2 fruit fly cellular contexts compared by ENCODE assay signal in genomic region chr3R:29055710-29056109, dm6.
TF ChIP-seq lines count a peak whose summit lies in the region.

Gene Sirt7 (plus strand): TSS chr3R:29055927.

TF ChIP-seq in whole organism, embryonic, 481 proteins besides CTCF, POLR2A, EP300 and RAD21 (continued from another document and continues in another):
- no peak for TF ChIP-seq CG3838 (GFP tag; optimal IDR thresholded peaks at IDR 0.05; lab: Kevin White, UChicago)
- TF ChIP-seq CG1792 (GFP tag; optimal IDR thresholded peaks at IDR 0.05; lab: Kevin White, UChicago), result no peak
- no peak for TF ChIP-seq CG10979 (tag; optimal IDR thresholded peaks at IDR 0.05; lab: Kevin White, UChicago)
- TF ChIP-seq maf-S (GFP tag; optimal IDR thresholded peaks at IDR 0.05; lab: Kevin White, UChicago), result no peak
- TF ChIP-seq CG8478 (optimal IDR thresholded peaks at IDR 0.05; lab: Kevin White, UChicago), result no peak
- peak; percentile 30 for TF ChIP-seq trem (tag; optimal IDR thresholded peaks at IDR 0.05; lab: Kevin White, UChicago)
- peak; percentile 30 for TF ChIP-seq Myb (GFP tag; optimal IDR thresholded peaks at IDR 0.05; lab: Kevin White, UChicago)
- TF ChIP-seq nom (GFP tag; optimal IDR thresholded peaks at IDR 0.05; lab: Kevin White, UChicago), result peak; percentile 72
- peak; percentile 91 for TF ChIP-seq vnd (GFP tag; IDR thresholded peaks at IDR 0.05; lab: Robert Waterston, UW; ENCODE audit: partially characterized antibody)
- peak; percentile 35 for TF ChIP-seq Dp (GFP tag; optimal IDR thresholded peaks at IDR 0.05; lab: Kevin White, UChicago)
- TF ChIP-seq nmo (GFP tag; optimal IDR thresholded peaks at IDR 0.05; lab: Kevin White, UChicago), result peak; percentile 29
- peak; percentile 95 for TF ChIP-seq Doc3 (GFP tag; IDR thresholded peaks at IDR 0.05; lab: Robert Waterston, UW; ENCODE audit: partially characterized antibody)
- no peak for TF ChIP-seq CG3726 (GFP tag; IDR thresholded peaks at IDR 0.05; lab: Robert Waterston, UW)
- TF ChIP-seq Dll (GFP tag; IDR thresholded peaks at IDR 0.05; lab: Robert Waterston, UW; ENCODE audit: partially characterized antibody), result peak; percentile 96
- TF ChIP-seq CG14441 (GFP tag; IDR thresholded peaks at IDR 0.05; lab: Robert Waterston, UW), result no peak
- TF ChIP-seq chinmo (GFP tag; IDR thresholded peaks at IDR 0.05; lab: Robert Waterston, UW; ENCODE audit: partially characterized antibody), result peak; percentile 92; the same call in 3 of the 4 replicates
- no peak for TF ChIP-seq gt (GFP tag; IDR thresholded peaks at IDR 0.05; lab: Robert Waterston, UW)
- TF ChIP-seq kni (GFP tag; optimal IDR thresholded peaks at IDR 0.05; lab: Kevin White, UChicago), result no peak
- TF ChIP-seq CG14860 (GFP tag; IDR thresholded peaks at IDR 0.05; lab: Robert Waterston, UW; ENCODE audit: partially characterized antibody), result peak; percentile 94
- TF ChIP-seq E2f2 (GFP tag; IDR thresholded peaks at IDR 0.05; lab: Robert Waterston, UW), result peak; percentile 30; the same call in 1 of the 2 replicates
- TF ChIP-seq CG15514 (GFP tag; optimal IDR thresholded peaks at IDR 0.05; lab: Kevin White, UChicago), result peak; percentile 21
- TF ChIP-seq CG10321 (GFP tag; IDR thresholded peaks at IDR 0.05; lab: Robert Waterston, UW), result no peak
- TF ChIP-seq HLHmδ (GFP tag; optimal IDR thresholded peaks at IDR 0.05; lab: Kevin White, UChicago), result no peak
- peak; percentile 92 for TF ChIP-seq Opbp (GFP tag; IDR thresholded peaks at IDR 0.05; lab: Robert Waterston, UW; ENCODE audit: partially characterized antibody)
- no peak for TF ChIP-seq CG15479 (GFP tag; optimal IDR thresholded peaks at IDR 0.05; lab: Kevin White, UChicago)
- no peak for TF ChIP-seq CG13296 (GFP tag; optimal IDR thresholded peaks at IDR 0.05; lab: Kevin White, UChicago)
- TF ChIP-seq CG34422 (GFP tag; IDR thresholded peaks at IDR 0.05; lab: Robert Waterston, UW), result peak; percentile 64; the same call in 1 of the 3 replicates
- TF ChIP-seq grn (GFP tag; optimal IDR thresholded peaks at IDR 0.05; lab: Kevin White, UChicago), result no peak
- peak; percentile 88 for TF ChIP-seq CG42726 (GFP tag; IDR thresholded peaks at IDR 0.05; lab: Robert Waterston, UW; ENCODE audit: partially characterized antibody)
- no peak for TF ChIP-seq dmrt99B (tag; optimal IDR thresholded peaks at IDR 0.05; lab: Kevin White, UChicago)
- TF ChIP-seq Dbx (GFP tag; IDR thresholded peaks at IDR 0.05; lab: Robert Waterston, UW), result no peak
- no peak for TF ChIP-seq CG31365 (tag; optimal IDR thresholded peaks at IDR 0.05; lab: Kevin White, UChicago)
- TF ChIP-seq row (GFP tag; IDR thresholded peaks at IDR 0.05; lab: Robert Waterston, UW), result peak; percentile 55; the same call in 2 of the 3 replicates
- TF ChIP-seq gfzf (GFP tag; optimal IDR thresholded peaks at IDR 0.05; lab: Kevin White, UChicago), result no peak
- peak; percentile 91 for TF ChIP-seq ato (GFP tag; IDR thresholded peaks at IDR 0.05; lab: Robert Waterston, UW; ENCODE audit: partially characterized antibody)
- TF ChIP-seq lmd (GFP tag; IDR thresholded peaks at IDR 0.05; lab: Robert Waterston, UW), result no peak
- no peak for TF ChIP-seq Vsx1 (GFP tag; optimal IDR thresholded peaks at IDR 0.05; lab: Kevin White, UChicago)
- TF ChIP-seq Lpt (GFP tag; optimal IDR thresholded peaks at IDR 0.05; lab: Kevin White, UChicago), result no peak
- peak; percentile 93 for TF ChIP-seq CG2129 (GFP tag; IDR thresholded peaks at IDR 0.05; lab: Robert Waterston, UW; ENCODE audit: partially characterized antibody)
- no peak for TF ChIP-seq org-1 (GFP tag; optimal IDR thresholded peaks at IDR 0.05; lab: Kevin White, UChicago)
- peak; percentile 90 for TF ChIP-seq MBD-R2 (GFP tag; IDR thresholded peaks at IDR 0.05; lab: Robert Waterston, UW)
- no peak for TF ChIP-seq sim (GFP tag; IDR thresholded peaks at IDR 0.05; lab: Robert Waterston, UW)
- peak; percentile 19 for TF ChIP-seq exex (tag; optimal IDR thresholded peaks at IDR 0.05; lab: Kevin White, UChicago)
- TF ChIP-seq B-H1 (GFP tag; IDR thresholded peaks at IDR 0.05; lab: Robert Waterston, UW), result no peak
- TF ChIP-seq Drgx (GFP tag; IDR thresholded peaks at IDR 0.05; lab: Robert Waterston, UW), result peak; percentile 81
- peak; percentile 11 for TF ChIP-seq CG4617 (GFP tag; optimal IDR thresholded peaks at IDR 0.05; lab: Kevin White, UChicago; ENCODE audit: borderline replicate concordance)
- TF ChIP-seq phol (tag; optimal IDR thresholded peaks at IDR 0.05; lab: Kevin White, UChicago), result peak; percentile 13
- peak; percentile 98 for TF ChIP-seq CG13287 (GFP tag; IDR thresholded peaks at IDR 0.05; lab: Robert Waterston, UW; ENCODE audit: partially characterized antibody)
- no peak for TF ChIP-seq CG31388 (GFP tag; optimal IDR thresholded peaks at IDR 0.05; lab: Kevin White, UChicago)
- peak; percentile 97 for TF ChIP-seq CG34224 (GFP tag; IDR thresholded peaks at IDR 0.05; lab: Robert Waterston, UW; ENCODE audit: partially characterized antibody)
- TF ChIP-seq CG17359 (tag; optimal IDR thresholded peaks at IDR 0.05; lab: Kevin White, UChicago), result no peak
- no peak for TF ChIP-seq CG1832 (GFP tag; optimal IDR thresholded peaks at IDR 0.05; lab: Kevin White, UChicago)
- TF ChIP-seq CG7963 (GFP tag; IDR thresholded peaks at IDR 0.05; lab: Robert Waterston, UW; ENCODE audit: partially characterized antibody), result peak; percentile 89; the same call in 2 of the 3 replicates
- TF ChIP-seq vvl (GFP tag; IDR thresholded peaks at IDR 0.05; lab: Robert Waterston, UW), result peak; percentile 43; the same call in 1 of the 2 replicates
- no peak for TF ChIP-seq CG15269 (tag; optimal IDR thresholded peaks at IDR 0.05; lab: Kevin White, UChicago)
- TF ChIP-seq Pdp1 (GFP tag; optimal IDR thresholded peaks at IDR 0.05; lab: Kevin White, UChicago), result no peak
- no peak for TF ChIP-seq nau (GFP tag; optimal IDR thresholded peaks at IDR 0.05; lab: Kevin White, UChicago)
- TF ChIP-seq CG34376 (GFP tag; optimal IDR thresholded peaks at IDR 0.05; lab: Kevin White, UChicago), result no peak
- TF ChIP-seq Med (GFP tag; lab: Kevin White, UChicago), result peak; percentile 62
- TF ChIP-seq CG12155 (GFP tag; optimal IDR thresholded peaks at IDR 0.05; lab: Kevin White, UChicago), result peak; percentile 5
- peak; percentile 91 for TF ChIP-seq Dref (GFP tag; IDR thresholded peaks at IDR 0.05; lab: Robert Waterston, UW)
- TF ChIP-seq crol (GFP tag; IDR thresholded peaks at IDR 0.05; lab: Robert Waterston, UW), result no peak
- TF ChIP-seq CG11093 (GFP tag; IDR thresholded peaks at IDR 0.05; lab: Robert Waterston, UW), result no peak
- TF ChIP-seq CG10267 (tag; optimal IDR thresholded peaks at IDR 0.05; lab: Kevin White, UChicago), result peak; percentile 53

TF ChIP-seq in whole organism, prepupa, 60 proteins besides CTCF, POLR2A, EP300 and RAD21 (continued from another document):
- peak; percentile 62 for TF ChIP-seq Eip93F (GFP tag; optimal IDR thresholded peaks at IDR 0.05; lab: Kevin White, UChicago)
- TF ChIP-seq CG6163 (GFP tag; IDR thresholded peaks at IDR 0.05; lab: Robert Waterston, UW), result peak; percentile 88
- TF ChIP-seq Sox102F (GFP tag; optimal IDR thresholded peaks at IDR 0.05; lab: Kevin White, UChicago), result no peak
- TF ChIP-seq CG3032 (tag; optimal IDR thresholded peaks at IDR 0.05; lab: Kevin White, UChicago), result peak; percentile 80
- peak; percentile 91 for TF ChIP-seq eg (GFP tag; IDR thresholded peaks at IDR 0.05; lab: Robert Waterston, UW)
- no peak for TF ChIP-seq Eip78C (GFP tag; lab: Kevin White, UChicago)
- peak; percentile 13 for TF ChIP-seq esn (GFP tag; optimal IDR thresholded peaks at IDR 0.05; lab: Kevin White, UChicago)
- TF ChIP-seq Ets96B (tag; optimal IDR thresholded peaks at IDR 0.05; lab: Kevin White, UChicago), result peak; percentile 79
- peak; percentile 66 for TF ChIP-seq net (GFP tag; optimal IDR thresholded peaks at IDR 0.05; lab: Kevin White, UChicago)
- no peak for TF ChIP-seq Sox14 (GFP tag; optimal IDR thresholded peaks at IDR 0.05; lab: Kevin White, UChicago)
